Worm (Caenorhabditis elegans) whole organism, L2 larva: ENCODE data around the gene parp-2.

Experiments used
- ZK546.5 ChIP-seq: sonication (generic microtip); optimal IDR thresholded peaks from 2 replicates; lab custom pipeline; 2017; ENCODE audit warnings: missing biosample characterization, missing genetic modification characterization
- aly-2 ChIP-seq: fragments of 150-350 bp; optimal IDR thresholded peaks from 2 replicates; lab custom pipeline; 2014; ENCODE audit warnings: missing biosample characterization, missing genetic modification characterization
- egl-27 ChIP-seq: sonication (generic microtip); optimal IDR thresholded peaks from 3 replicates; lab custom pipeline; 2017; ENCODE audit warnings: missing biosample characterization, missing genetic modification reagents, missing genetic modification characterization
- elt-3 ChIP-seq: sonication (generic microtip); optimal IDR thresholded peaks from 2 replicates; lab custom pipeline; 2017; ENCODE audit warnings: missing biosample characterization, missing genetic modification characterization
- lsy-2 ChIP-seq, 2 experiments: fragments of 150-350 bp in 1 of 2; sonication (generic microtip) in 1 of 2; optimal IDR thresholded peaks; 2 replicates each; lab custom pipeline; 2014 to 2017; ENCODE audit warnings: missing biosample characterization in 2 of 2, missing genetic modification characterization in 2 of 2
- unc-62 ChIP-seq: fragments of 150-350 bp; optimal IDR thresholded peaks from 2 replicates; lab custom pipeline; 2014; ENCODE audit warnings: missing biosample characterization, missing genetic modification reagents, missing genetic modification characterization
- ztf-11 ChIP-seq: sonication (generic microtip); optimal IDR thresholded peaks from 2 replicates; lab custom pipeline; 2017; ENCODE audit warnings: missing biosample characterization, missing genetic modification characterization

- TF ChIP-seq ztf-11 = no peak
- TF ChIP-seq ZK546.5 (tag; lab: Kevin White, UChicago) = no peak
- no peak for TF ChIP-seq unc-62 (GFP tag; lab: Kevin White, UChicago)
- no peak for TF ChIP-seq lsy-2 (tag; optimal IDR thresholded peaks at IDR 0.05; lab: Kevin White, UChicago)
- TF ChIP-seq egl-27 = no peak
- no peak for TF ChIP-seq elt-3
- TF ChIP-seq aly-2 (tag; lab: Kevin White, UChicago) = no peak
Observed at ce11 chrII:9551536-9551935, 41.3 kb upstream of the parp-2 start, which contains the start of gene F35H8.12.
